Fruit fly (Drosophila melanogaster) whole organism, embryonic: Measurements from ENCODE around the gene Mical.
A peak's percentile ranks its signal among the peaks of the same experiment; 100 is the strongest.

Experiments used
- Antp ChIP-seq: fragments of 200-800 bp; sonication (Bioruptor generic); optimal IDR thresholded peaks from 3 replicates; lab custom pipeline; 2016; ENCODE audit warnings: missing biosample characterization, missing genetic modification characterization
- Atf3 ChIP-seq: fragments of 200-800 bp; sonication (Bioruptor generic); optimal IDR thresholded peaks from 3 replicates; lab custom pipeline; 2016; ENCODE audit warnings: missing biosample characterization, missing genetic modification characterization
- BtbVII ChIP-seq: fragments of 200-800 bp; sonication (Bioruptor generic); optimal IDR thresholded peaks from 3 replicates; lab custom pipeline; 2017; ENCODE audit warnings: missing biosample characterization, mild to moderate bottlenecking, missing genetic modification characterization
- CG11696 ChIP-seq: fragments of 200-800 bp; sonication (Bioruptor generic); IDR thresholded peaks from 2 replicates; pipeline ENCODE4 v1.3.6; 2022; ENCODE audit warnings: missing biosample characterization, missing genetic modification characterization
- CG13775 ChIP-seq: fragments of 200-800 bp; sonication (Bioruptor generic); optimal IDR thresholded peaks from 3 replicates; lab custom pipeline; 2017; ENCODE audit warnings: missing biosample characterization, mild to moderate bottlenecking, missing genetic modification characterization
- CG14860 ChIP-seq: fragments of 200-800 bp; sonication (Bioruptor generic); IDR thresholded peaks from 3 replicates; pipeline ENCODE4 v1.3.6; 2022; ENCODE audit warnings: missing biosample characterization, missing genetic modification characterization; ENCODE audit not compliant: partially characterized antibody
- CG15479 ChIP-seq: fragments of 200-800 bp; sonication (Bioruptor generic); optimal IDR thresholded peaks from 3 replicates; lab custom pipeline; 2019; ENCODE audit warnings: missing biosample characterization, mild to moderate bottlenecking, missing genetic modification characterization, moderate library complexity
- CG15514 ChIP-seq: fragments of 200-800 bp; sonication (Bioruptor generic); optimal IDR thresholded peaks from 3 replicates; lab custom pipeline; 2017; ENCODE audit warnings: missing biosample characterization, missing genetic modification characterization, mild to moderate bottlenecking, moderate library complexity, missing genetic modification reagents
- CG2678 ChIP-seq: fragments of 200-800 bp; sonication (Bioruptor generic); optimal IDR thresholded peaks from 3 replicates; lab custom pipeline; 2019; ENCODE audit warnings: missing biosample characterization, mild to moderate bottlenecking, missing genetic modification characterization, moderate library complexity
- CG2712 ChIP-seq: fragments of 200-800 bp; optimal IDR thresholded peaks from 3 replicates; lab custom pipeline; 2019; ENCODE audit warnings: missing biosample characterization, mild to moderate bottlenecking, missing genetic modification characterization, moderate library complexity
- CG2875 ChIP-seq: fragments of 200-800 bp; sonication (Bioruptor generic); optimal IDR thresholded peaks from 2 replicates; lab custom pipeline; 2017; ENCODE audit warnings: missing biosample characterization, mild to moderate bottlenecking, missing genetic modification characterization, missing genetic modification reagents
- CG30020 ChIP-seq: fragments of 200-800 bp; optimal IDR thresholded peaks from 2 replicates; lab custom pipeline; 2019; ENCODE audit warnings: missing biosample characterization, mild to moderate bottlenecking, missing genetic modification characterization, moderate library complexity
- CG34224 ChIP-seq: fragments of 200-800 bp; sonication (Bioruptor generic); IDR thresholded peaks from 3 replicates; pipeline ENCODE4 v1.3.6; 2022; ENCODE audit warnings: missing biosample characterization, missing genetic modification characterization; ENCODE audit not compliant: partially characterized antibody
- CG3847 ChIP-seq: fragments of 200-800 bp; sonication (Bioruptor generic); IDR thresholded peaks from 2 replicates; pipeline ENCODE4 v1.3.6; 2022; ENCODE audit warnings: missing biosample characterization, missing genetic modification characterization
- CG4730 ChIP-seq: fragments of 200-800 bp; sonication (Bioruptor generic); IDR thresholded peaks from 2 replicates; pipeline ENCODE4 v1.3.6; 2022; ENCODE audit warnings: missing biosample characterization, missing genetic modification characterization
- CG4820 ChIP-seq: fragments of 200-800 bp; sonication (Bioruptor generic); optimal IDR thresholded peaks from 3 replicates; lab custom pipeline; 2016; ENCODE audit warnings: missing biosample characterization, missing genetic modification characterization
- CG5180 ChIP-seq: fragments of 200-800 bp; sonication (Bioruptor generic); optimal IDR thresholded peaks from 3 replicates; lab custom pipeline; 2017; ENCODE audit warnings: missing biosample characterization, missing genetic modification characterization, mild to moderate bottlenecking, moderate library complexity, missing genetic modification reagents
- CG8281 ChIP-seq: fragments of 200-800 bp; sonication (Bioruptor generic); optimal IDR thresholded peaks from 2 replicates; lab custom pipeline; 2018; ENCODE audit warnings: missing biosample characterization, mild to moderate bottlenecking, missing genetic modification characterization, moderate library complexity
- CG9215 ChIP-seq: fragments of 200-800 bp; sonication (Bioruptor generic); IDR thresholded peaks from 2 replicates; pipeline ENCODE4 v1.3.6; 2022; ENCODE audit warnings: missing biosample characterization, missing genetic modification characterization
- CoRest ChIP-seq: fragments of 200-800 bp; sonication (Bioruptor generic); optimal IDR thresholded peaks from 3 replicates; lab custom pipeline; 2018; ENCODE audit warnings: missing biosample characterization, mild to moderate bottlenecking, missing genetic modification characterization, moderate library complexity
- CrebB ChIP-seq: fragments of 200-800 bp; sonication (Bioruptor generic); optimal IDR thresholded peaks from 3 replicates; lab custom pipeline; 2018; ENCODE audit warnings: missing biosample characterization, mild to moderate bottlenecking, missing genetic modification characterization
- Doc3 ChIP-seq: fragments of 200-800 bp; sonication (Bioruptor generic); IDR thresholded peaks from 3 replicates; pipeline ENCODE4 v1.3.6; 2022; ENCODE audit warnings: missing biosample characterization, missing genetic modification characterization; ENCODE audit not compliant: partially characterized antibody
- E2f2 ChIP-seq: fragments of 200-800 bp; sonication (Bioruptor generic); IDR thresholded peaks from 2 replicates; pipeline ENCODE4 v1.3.6; 2022; ENCODE audit warnings: missing biosample characterization, missing genetic modification characterization
- HmgZ ChIP-seq: fragments of 200-800 bp; sonication (Bioruptor generic); optimal IDR thresholded peaks from 2 replicates; lab custom pipeline; 2018; ENCODE audit warnings: missing biosample characterization, mild to moderate bottlenecking, missing genetic modification characterization
- Hr78 ChIP-seq, 2 experiments: fragments of 200-800 bp in 1 of 2; fragments of >200 bp in 1 of 2; sonication (Bioruptor generic) in 1 of 2; optimal IDR thresholded peaks; 2 replicates each; lab custom pipeline; 2017 to 2019; ENCODE audit warnings: missing biosample characterization in 2 of 2, missing genetic modification characterization in 2 of 2, mild to moderate bottlenecking in 1 of 2, moderate library complexity in 1 of 2
- Kr ChIP-seq: fragments of 200-800 bp; sonication (Bioruptor generic); optimal IDR thresholded peaks from 2 replicates; lab custom pipeline; 2017; ENCODE audit warnings: missing biosample characterization, mild to moderate bottlenecking, missing genetic modification characterization
- Oaz ChIP-seq: fragments of 200-800 bp; sonication (Bioruptor generic); IDR thresholded peaks from 2 replicates; pipeline ENCODE4 v1.3.6; 2022; ENCODE audit warnings: missing biosample characterization, missing genetic modification characterization
- TFAM ChIP-seq: fragments of 200-800 bp; sonication (Bioruptor generic); optimal IDR thresholded peaks from 2 replicates; lab custom pipeline; 2017; ENCODE audit warnings: missing biosample characterization, missing genetic modification characterization, inconsistent platforms
- abd-A ChIP-seq: fragments of 200-800 bp; sonication (Bioruptor generic); optimal IDR thresholded peaks from 3 replicates; lab custom pipeline; 2019; ENCODE audit warnings: missing biosample characterization, mild to moderate bottlenecking, missing genetic modification characterization, moderate library complexity
- az2 ChIP-seq: fragments of 200-800 bp; sonication (Bioruptor generic); optimal IDR thresholded peaks from 3 replicates; lab custom pipeline; 2016; ENCODE audit warnings: missing biosample characterization, missing genetic modification characterization
- cato ChIP-seq: fragments of 200-800 bp; sonication (Bioruptor generic); optimal IDR thresholded peaks from 2 replicates; lab custom pipeline; 2016; ENCODE audit warnings: missing biosample characterization, missing genetic modification characterization, borderline replicate concordance
- croc ChIP-seq: fragments of 200-800 bp; sonication (Bioruptor generic); conservative IDR thresholded peaks from 3 replicates; pipeline ENCODE4 v1.3.6; 2022; ENCODE audit warnings: missing biosample characterization, missing genetic modification characterization
- dpn ChIP-seq, 2 experiments: fragments of 200-800 bp; sonication (Bioruptor generic); optimal IDR thresholded peaks; 3 replicates each; lab custom pipeline; 2016; ENCODE audit warnings: missing biosample characterization in 2 of 2, missing genetic modification characterization in 2 of 2
- ems ChIP-seq: fragments of 200-800 bp; sonication (Bioruptor generic); optimal IDR thresholded peaks from 3 replicates; lab custom pipeline; 2016; ENCODE audit warnings: missing biosample characterization, missing genetic modification characterization
- eve ChIP-seq, 2 experiments: fragments of >200 bp; optimal IDR thresholded peaks; 2 replicates each; lab custom pipeline; 2017; ENCODE audit warnings: missing biosample characterization in 2 of 2, missing genetic modification characterization in 2 of 2
- ewg ChIP-seq: fragments of 200-800 bp; sonication (Bioruptor generic); optimal IDR thresholded peaks from 3 replicates; lab custom pipeline; 2017; ENCODE audit warnings: mild to moderate bottlenecking, missing biosample characterization, missing genetic modification reagents, missing genetic modification characterization
- fd64A ChIP-seq: fragments of 200-800 bp; sonication (Bioruptor generic); optimal IDR thresholded peaks from 3 replicates; lab custom pipeline; 2018; ENCODE audit warnings: missing biosample characterization, mild to moderate bottlenecking, missing genetic modification characterization
- fu2 ChIP-seq: fragments of 200-800 bp; sonication (Bioruptor generic); optimal IDR thresholded peaks from 2 replicates; lab custom pipeline; 2016; ENCODE audit warnings: missing biosample characterization, missing genetic modification characterization
- gro ChIP-seq: fragments of 200-800 bp; sonication (Bioruptor generic); optimal IDR thresholded peaks from 2 replicates; lab custom pipeline; 2016; ENCODE audit warnings: missing biosample characterization, missing genetic modification characterization
- hb ChIP-seq: fragments of 200-800 bp; sonication (Bioruptor generic); IDR thresholded peaks from 3 replicates; pipeline ENCODE4 v1.3.6; 2022; ENCODE audit warnings: missing biosample characterization, missing genetic modification characterization; ENCODE audit not compliant: partially characterized antibody
- lilli ChIP-seq: fragments of 200-800 bp; sonication (Bioruptor generic); optimal IDR thresholded peaks from 3 replicates; lab custom pipeline; 2016; ENCODE audit warnings: missing biosample characterization, missing genetic modification characterization
- maf-S ChIP-seq: fragments of 200-800 bp; sonication (Bioruptor generic); optimal IDR thresholded peaks from 2 replicates; lab custom pipeline; 2016; ENCODE audit warnings: missing biosample characterization, missing genetic modification characterization
- org-1 ChIP-seq: fragments of 200-800 bp; sonication (Bioruptor generic); optimal IDR thresholded peaks from 2 replicates; lab custom pipeline; 2017; ENCODE audit warnings: missing biosample characterization, missing genetic modification characterization
- peb ChIP-seq: fragments of 200-800 bp; sonication (Bioruptor generic); IDR thresholded peaks from 2 replicates; pipeline ENCODE4 v1.3.6; 2022; ENCODE audit warnings: missing biosample characterization, missing genetic modification characterization
- row ChIP-seq: fragments of 200-800 bp; sonication (Bioruptor generic); IDR thresholded peaks from 3 replicates; pipeline ENCODE4 v1.3.6; 2022; ENCODE audit warnings: missing biosample characterization, missing genetic modification characterization
- so ChIP-seq: fragments of 200-800 bp; sonication (Bioruptor generic); IDR thresholded peaks from 3 replicates; pipeline ENCODE4 v1.3.6; 2022; ENCODE audit warnings: missing biosample characterization, missing genetic modification characterization
- tgo ChIP-seq: fragments of 200-800 bp; sonication (Bioruptor generic); IDR thresholded peaks from 3 replicates; pipeline ENCODE4 v1.3.6; 2022; ENCODE audit warnings: missing biosample characterization, missing genetic modification characterization
- tup ChIP-seq: fragments of 200-800 bp; sonication (Bioruptor generic); optimal IDR thresholded peaks from 2 replicates; lab custom pipeline; 2016; ENCODE audit warnings: missing biosample characterization, mild to moderate bottlenecking, missing genetic modification characterization, moderate library complexity
- vfl ChIP-seq: fragments of 200-800 bp; sonication (Bioruptor generic); optimal IDR thresholded peaks from 2 replicates; lab custom pipeline; 2016; ENCODE audit warnings: missing biosample characterization, missing genetic modification characterization

Gene Mical

dm6 chr3R:10089171-10089664 is 46.5 kb upstream of the Mical start (continued):
- no peak for TF ChIP-seq peb (GFP tag; lab: Robert Waterston, UW)
- no peak for TF ChIP-seq CG8281 (tag; lab: Kevin White, UChicago)
- TF ChIP-seq CG11696 (GFP tag; lab: Robert Waterston, UW), result no peak
- TF ChIP-seq CG9215 (GFP tag; lab: Robert Waterston, UW), result no peak
- no peak for TF ChIP-seq CG30020 (tag; lab: Kevin White, UChicago)
- TF ChIP-seq CG2875 (GFP tag; lab: Kevin White, UChicago), result no peak
- no peak for TF ChIP-seq CG15479 (GFP tag; lab: Kevin White, UChicago)
- TF ChIP-seq CG4820, result no peak
- TF ChIP-seq Oaz (GFP tag; lab: Robert Waterston, UW), result no peak
- TF ChIP-seq CG34224, result peak; percentile 65; the same call in 2 of the 3 replicates
- TF ChIP-seq TFAM (GFP tag; lab: Kevin White, UChicago), result no peak
- no peak for TF ChIP-seq abd-A
- TF ChIP-seq CG5180 (GFP tag; lab: Kevin White, UChicago), result no peak
- no peak for TF ChIP-seq dpn (GFP tag; optimal IDR thresholded peaks at IDR 0.05; lab: Kevin White, UChicago)
- TF ChIP-seq ewg (GFP tag; lab: Kevin White, UChicago), result peak; percentile 68
- TF ChIP-seq ems (GFP tag; lab: Kevin White, UChicago), result no peak
- no peak for TF ChIP-seq hb (GFP tag; lab: Robert Waterston, UW)
- TF ChIP-seq CG4730 (GFP tag; lab: Robert Waterston, UW), result no peak
- TF ChIP-seq gro (GFP tag; lab: Kevin White, UChicago), result no peak
- 0 out of 3 replicates have a peak, but pooled peaks have one; percentile 13 for TF ChIP-seq Doc3 (GFP tag; lab: Robert Waterston, UW)
- TF ChIP-seq HmgZ (tag; lab: Kevin White, UChicago), result peak; percentile 32
- TF ChIP-seq so (GFP tag; lab: Robert Waterston, UW), result no peak
- TF ChIP-seq E2f2, result no peak
- no peak for TF ChIP-seq tup
- no peak for TF ChIP-seq az2
- no peak for TF ChIP-seq CG3847 (GFP tag; lab: Robert Waterston, UW)
- TF ChIP-seq cato (GFP tag; lab: Kevin White, UChicago), result no peak

- TF ChIP-seq CoRest (tag; lab: Kevin White, UChicago) (peak; percentile 66), CG2678 (tag; lab: Kevin White, UChicago) (peak; percentile 73), fu2 (peak; percentile 59), CG2712 (peak; percentile 45), CrebB (no peak), maf-S (GFP tag; lab: Kevin White, UChicago) (peak; percentile 49), lilli (GFP tag; lab: Kevin White, UChicago) (peak; percentile 77), tgo (GFP tag; lab: Robert Waterston, UW) (peak; percentile 74), CG14860 (GFP tag; lab: Robert Waterston, UW) (no peak), row (GFP tag; lab: Robert Waterston, UW) (peak; percentile 66), Atf3 (GFP tag; lab: Kevin White, UChicago) (peak; percentile 6), CG15514 (peak; percentile 65), vfl (GFP tag; lab: Kevin White, UChicago) (no peak), Antp (GFP tag; lab: Kevin White, UChicago) (peak; percentile 78), eve (GFP tag; optimal IDR thresholded peaks at IDR 0.05; lab: Kevin White, UChicago) (peak in 1 of 2 experiments; percentile 86), BtbVII (peak; percentile 65), org-1 (peak; percentile 64), CG13775 (peak; percentile 49), Hr78 (GFP tag; optimal IDR thresholded peaks at IDR 0.05; lab: Kevin White, UChicago) (peak in 1 of 2 experiments; percentile 52), croc (peak; percentile 40; the same call in 1 of the 3 replicates), fd64A (GFP tag; lab: Kevin White, UChicago) (no peak), Kr (GFP tag; lab: Kevin White, UChicago) (no peak)
Measured at dm6 chr3R:10087206-10087927, 44.7 kb upstream of the Mical start.
